Fruit fly (Drosophila melanogaster) whole organism, embryonic: Measurements from ENCODE around the gene CG5618.

Source experiments
- Awh ChIP-seq: fragments of 200-800 bp; sonication (Bioruptor generic); IDR thresholded peaks from 2 replicates; pipeline ENCODE4, ENCODE4 v1.3.6; 2022; ENCODE audit warnings: missing biosample characterization, missing genetic modification characterization
- CG10654 ChIP-seq: fragments of 200-800 bp; sonication (Bioruptor generic); optimal IDR thresholded peaks from 2 replicates; lab custom pipeline; 2016; ENCODE audit warnings: missing biosample characterization, missing genetic modification characterization
- CG10979 ChIP-seq: fragments of 200-800 bp; sonication (Bioruptor generic); optimal IDR thresholded peaks from 2 replicates; lab custom pipeline; 2018; ENCODE audit warnings: missing biosample characterization, mild to moderate bottlenecking, missing genetic modification characterization, moderate library complexity
- CG15514 ChIP-seq: fragments of 200-800 bp; sonication (Bioruptor generic); optimal IDR thresholded peaks from 3 replicates; lab custom pipeline; 2017; ENCODE audit warnings: missing biosample characterization, missing genetic modification characterization, mild to moderate bottlenecking, moderate library complexity, missing genetic modification reagents
- CG18764 ChIP-seq: fragments of 200-800 bp; sonication (Bioruptor generic); optimal IDR thresholded peaks from 3 replicates; lab custom pipeline; 2016; ENCODE audit warnings: missing biosample characterization, missing genetic modification characterization
- CG2116 ChIP-seq: fragments of 200-800 bp; sonication (Bioruptor generic); optimal IDR thresholded peaks from 3 replicates; lab custom pipeline; 2018; ENCODE audit warnings: missing biosample characterization, mild to moderate bottlenecking, missing genetic modification characterization
- CG2129 ChIP-seq: fragments of 200-800 bp; sonication (Bioruptor generic); IDR thresholded peaks from 2 replicates; pipeline ENCODE4 v1.3.6; 2022; ENCODE audit warnings: missing biosample characterization, missing genetic modification characterization; ENCODE audit not compliant: partially characterized antibody
- CG30403 ChIP-seq: fragments of 200-800 bp; sonication (Bioruptor generic); optimal IDR thresholded peaks from 3 replicates; lab custom pipeline; 2016; ENCODE audit warnings: missing biosample characterization, missing genetic modification characterization
- CG32767 ChIP-seq: fragments of 200-800 bp; sonication (Bioruptor generic); IDR thresholded peaks from 2 replicates; pipeline ENCODE4 v1.3.6; 2022; ENCODE audit warnings: missing biosample characterization, missing genetic modification characterization
- CG33557 ChIP-seq: fragments of 200-800 bp; sonication (Bioruptor generic); optimal IDR thresholded peaks from 2 replicates; lab custom pipeline; 2019; ENCODE audit warnings: missing biosample characterization, mild to moderate bottlenecking, missing genetic modification characterization, moderate library complexity
- CG3407 ChIP-seq: fragments of 200-800 bp; sonication (Bioruptor generic); optimal IDR thresholded peaks from 2 replicates; lab custom pipeline; 2018; ENCODE audit warnings: missing biosample characterization, mild to moderate bottlenecking, missing genetic modification characterization
- CG3726 ChIP-seq: fragments of 200-800 bp; sonication (Bioruptor generic); IDR thresholded peaks from 3 replicates; pipeline ENCODE4, ENCODE4 v1.3.6; 2022; ENCODE audit warnings: missing biosample characterization, missing genetic modification characterization
- CG3847 ChIP-seq: fragments of 200-800 bp; sonication (Bioruptor generic); IDR thresholded peaks from 2 replicates; pipeline ENCODE4 v1.3.6; 2022; ENCODE audit warnings: missing biosample characterization, missing genetic modification characterization
- CG42726 ChIP-seq: fragments of 200-800 bp; sonication (Bioruptor generic); IDR thresholded peaks from 2 replicates; pipeline ENCODE4 v1.3.6; 2022; ENCODE audit warnings: missing biosample characterization, missing genetic modification characterization; ENCODE audit not compliant: partially characterized antibody
- CG7357 ChIP-seq: fragments of 200-800 bp; sonication (Bioruptor generic); IDR thresholded peaks from 3 replicates; pipeline ENCODE4 v1.3.6; 2022; ENCODE audit warnings: missing biosample characterization, missing genetic modification characterization
- CG7839 ChIP-seq: fragments of 200-800 bp; sonication (Bioruptor generic); optimal IDR thresholded peaks from 3 replicates; lab custom pipeline; 2018; ENCODE audit warnings: missing biosample characterization, mild to moderate bottlenecking, missing genetic modification characterization, moderate library complexity
- CG8388 ChIP-seq: fragments of 200-800 bp; sonication (Bioruptor generic); optimal IDR thresholded peaks from 2 replicates; lab custom pipeline; 2019; ENCODE audit warnings: missing biosample characterization, mild to moderate bottlenecking, missing genetic modification characterization, moderate library complexity
- CG8478 ChIP-seq: fragments of >200 bp; optimal IDR thresholded peaks from 2 replicates; lab custom pipeline; 2018
- CG8924 ChIP-seq: fragments of 200-800 bp; optimal IDR thresholded peaks from 3 replicates; lab custom pipeline; 2019; ENCODE audit warnings: missing biosample characterization, mild to moderate bottlenecking, missing genetic modification characterization, moderate library complexity
- CG9215 ChIP-seq: fragments of 200-800 bp; sonication (Bioruptor generic); IDR thresholded peaks from 2 replicates; pipeline ENCODE4 v1.3.6; 2022; ENCODE audit warnings: missing biosample characterization, missing genetic modification characterization
- CHES-1-like ChIP-seq: fragments of 200-800 bp; sonication (Bioruptor generic); optimal IDR thresholded peaks from 2 replicates; lab custom pipeline; 2016; ENCODE audit warnings: missing biosample characterization, missing genetic modification characterization
- Dll ChIP-seq: fragments of 200-800 bp; sonication (Bioruptor generic); IDR thresholded peaks from 4 replicates; pipeline ENCODE4 v1.3.6; 2022; ENCODE audit warnings: missing biosample characterization, missing genetic modification characterization; ENCODE audit not compliant: partially characterized antibody
- Fer2 ChIP-seq: fragments of 200-800 bp; sonication (Bioruptor generic); optimal IDR thresholded peaks from 2 replicates; lab custom pipeline; 2018; ENCODE audit warnings: missing biosample characterization, mild to moderate bottlenecking, missing genetic modification characterization, moderate library complexity
- Hey ChIP-seq: fragments of 200-800 bp; sonication (Bioruptor generic); optimal IDR thresholded peaks from 3 replicates; lab custom pipeline; 2018; ENCODE audit warnings: missing biosample characterization, mild to moderate bottlenecking, missing genetic modification characterization
- HmgZ ChIP-seq: fragments of 200-800 bp; sonication (Bioruptor generic); optimal IDR thresholded peaks from 2 replicates; lab custom pipeline; 2018; ENCODE audit warnings: missing biosample characterization, mild to moderate bottlenecking, missing genetic modification characterization
- Mad ChIP-seq: fragments of 200-800 bp; sonication (Bioruptor generic); optimal IDR thresholded peaks from 2 replicates; lab custom pipeline; 2016; ENCODE audit warnings: missing biosample characterization, missing genetic modification characterization
- Max ChIP-seq: fragments of 200-800 bp; sonication (Bioruptor generic); optimal IDR thresholded peaks from 2 replicates; lab custom pipeline; 2016; ENCODE audit warnings: missing biosample characterization, mild to moderate bottlenecking, missing genetic modification characterization
- Nf-YA ChIP-seq: fragments of 200-800 bp; sonication (Bioruptor generic); IDR thresholded peaks from 2 replicates; pipeline ENCODE4 v1.3.6; 2022; ENCODE audit warnings: missing biosample characterization, missing genetic modification characterization
- Nf-YC ChIP-seq: fragments of 200-800 bp; optimal IDR thresholded peaks from 3 replicates; lab custom pipeline; 2019; ENCODE audit warnings: missing biosample characterization, mild to moderate bottlenecking, missing genetic modification characterization, moderate library complexity
- Pdp1 ChIP-seq, 2 experiments: fragments of 200-800 bp; sonication (Bioruptor generic); optimal IDR thresholded peaks; 3 replicates each; lab custom pipeline; 2016; ENCODE audit warnings: missing biosample characterization in 2 of 2, missing genetic modification characterization in 2 of 2, mild to moderate bottlenecking in 1 of 2, moderate library complexity in 1 of 2
- Sry-δ ChIP-seq: fragments of 200-800 bp; sonication (Bioruptor generic); optimal IDR thresholded peaks from 2 replicates; lab custom pipeline; 2016; ENCODE audit warnings: missing biosample characterization, missing genetic modification characterization
- Ssrp ChIP-seq: fragments of 200-800 bp; sonication (Bioruptor generic); optimal IDR thresholded peaks from 2 replicates; lab custom pipeline; 2018; ENCODE audit warnings: missing biosample characterization, mild to moderate bottlenecking, missing genetic modification characterization, moderate library complexity
- bsh ChIP-seq, 2 experiments: fragments of 200-800 bp; sonication (Bioruptor generic); optimal IDR thresholded peaks; 2 replicates each; lab custom pipeline; 2017 to 2018; ENCODE audit warnings: mild to moderate bottlenecking in 2 of 2, missing biosample characterization in 2 of 2, missing genetic modification characterization in 2 of 2, moderate library complexity in 1 of 2
- cad ChIP-seq: fragments of >200 bp; optimal IDR thresholded peaks from 2 replicates; lab custom pipeline; 2017; ENCODE audit warnings: missing biosample characterization, missing genetic modification characterization
- chm ChIP-seq: fragments of 200-800 bp; sonication (Bioruptor generic); IDR thresholded peaks from 2 replicates; pipeline ENCODE4 v1.3.6; 2022; ENCODE audit warnings: missing biosample characterization, missing genetic modification characterization
- crol ChIP-seq: fragments of 200-800 bp; sonication (Bioruptor generic); IDR thresholded peaks from 2 replicates; pipeline ENCODE4 v1.3.6; 2022; ENCODE audit warnings: missing biosample characterization, missing genetic modification characterization
- cwo ChIP-seq: fragments of 200-800 bp; sonication (Bioruptor generic); optimal IDR thresholded peaks from 3 replicates; lab custom pipeline; 2017; ENCODE audit warnings: missing biosample characterization, missing genetic modification characterization, mild to moderate bottlenecking, moderate library complexity, missing genetic modification reagents
- disco-r ChIP-seq: fragments of 200-800 bp; sonication (Bioruptor generic); optimal IDR thresholded peaks from 2 replicates; lab custom pipeline; 2016; ENCODE audit warnings: missing biosample characterization, missing genetic modification characterization
- dmrt11E ChIP-seq: fragments of 200-800 bp; sonication (Bioruptor generic); optimal IDR thresholded peaks from 3 replicates; lab custom pipeline; 2018; ENCODE audit warnings: missing biosample characterization, mild to moderate bottlenecking, missing genetic modification characterization, moderate library complexity
- en ChIP-seq: fragments of 200-800 bp; sonication (Bioruptor generic); optimal IDR thresholded peaks from 2 replicates; lab custom pipeline; 2016; ENCODE audit warnings: missing biosample characterization, missing genetic modification characterization
- exex ChIP-seq: fragments of 200-800 bp; sonication (Bioruptor generic); optimal IDR thresholded peaks from 4 replicates; lab custom pipeline; 2018; ENCODE audit warnings: missing biosample characterization, mild to moderate bottlenecking, missing genetic modification characterization, moderate library complexity
- fru ChIP-seq: fragments of >200 bp; optimal IDR thresholded peaks from 2 replicates; lab custom pipeline; 2017
- grn ChIP-seq: fragments of 200-800 bp; sonication (Bioruptor generic); optimal IDR thresholded peaks from 3 replicates; lab custom pipeline; 2017; ENCODE audit warnings: missing biosample characterization, missing genetic modification characterization
- her ChIP-seq: fragments of 200-800 bp; sonication (Bioruptor generic); optimal IDR thresholded peaks from 2 replicates; lab custom pipeline; 2016; ENCODE audit warnings: missing biosample characterization, missing genetic modification characterization
- otp ChIP-seq: fragments of 200-800 bp; sonication (Bioruptor generic); IDR thresholded peaks from 3 replicates; pipeline ENCODE4, ENCODE4 v1.3.6; 2022; ENCODE audit warnings: missing biosample characterization, missing genetic modification characterization
- prd ChIP-seq, 3 experiments: fragments of >200 bp in 2 of 3; fragments of 200-800 bp in 1 of 3; sonication (Bioruptor generic) in 1 of 3; optimal IDR thresholded peaks in 2 of 3; IDR thresholded peaks in 1 of 3; 2 replicates in 2 of 3; 3 replicates in 1 of 3; pipeline versions ENCODE4 v1.3.6 to Lab custom; 2017 to 2022; ENCODE audit warnings: missing biosample characterization in 1 of 3, missing genetic modification characterization in 1 of 3
- ro ChIP-seq: fragments of 200-800 bp; sonication (Bioruptor generic); IDR thresholded peaks from 2 replicates; pipeline ENCODE4 v1.3.6; 2022; ENCODE audit warnings: missing biosample characterization, missing genetic modification characterization
- schlank ChIP-seq: fragments of 200-800 bp; sonication (Bioruptor generic); optimal IDR thresholded peaks from 2 replicates; lab custom pipeline; 2018; ENCODE audit warnings: missing biosample characterization, mild to moderate bottlenecking, missing genetic modification characterization
- tin ChIP-seq: fragments of 200-800 bp; sonication (Bioruptor generic); optimal IDR thresholded peaks from 3 replicates; lab custom pipeline; 2016; ENCODE audit warnings: missing biosample characterization, missing genetic modification characterization
- toy ChIP-seq: fragments of 200-800 bp; sonication (Bioruptor generic); IDR thresholded peaks from 2 replicates; pipeline ENCODE4 v1.3.6; 2022; ENCODE audit warnings: missing biosample characterization, missing genetic modification characterization
- unc-4 ChIP-seq: fragments of 200-800 bp; sonication (Bioruptor generic); IDR thresholded peaks from 2 replicates; pipeline ENCODE4 v1.3.6; 2022; ENCODE audit warnings: missing biosample characterization, missing genetic modification characterization; ENCODE audit not compliant: partially characterized antibody

CG5618 gene

dm6 chr3L:20388983-20389382 is 35.7 kb downstream of the CG5618 start (continued):
- peak; percentile 78 for TF ChIP-seq grn
- peak; percentile 36 for TF ChIP-seq CHES-1-like
- no peak for TF ChIP-seq cad
- TF ChIP-seq Awh, result 0 out of 2 replicates have a peak, but pooled peaks have one; percentile 32
- peak; percentile 42 for TF ChIP-seq HmgZ (tag; lab: Kevin White, UChicago)
- TF ChIP-seq Nf-YA (GFP tag; lab: Robert Waterston, UW), result no peak
- TF ChIP-seq CG18764 (GFP tag; lab: Kevin White, UChicago), result no peak
- no peak for TF ChIP-seq toy (GFP tag; lab: Robert Waterston, UW)
- peak; percentile 89 for TF ChIP-seq cwo (GFP tag; lab: Kevin White, UChicago)
- no peak for TF ChIP-seq Sry-δ (GFP tag; lab: Kevin White, UChicago)
- no peak for TF ChIP-seq crol (GFP tag; lab: Robert Waterston, UW)
- no peak for TF ChIP-seq Fer2
- TF ChIP-seq Mad (GFP tag; lab: Kevin White, UChicago), result no peak
- TF ChIP-seq CG32767, result no peak
- TF ChIP-seq CG8478 (lab: Kevin White, UChicago), result no peak
- TF ChIP-seq CG7839 (tag; lab: Kevin White, UChicago), result peak; percentile 53
- peak; percentile 86 for TF ChIP-seq exex (tag; lab: Kevin White, UChicago)
- no peak for TF ChIP-seq Nf-YC
- no peak for TF ChIP-seq CG33557 (GFP tag; lab: Kevin White, UChicago)
- TF ChIP-seq CG7357 (GFP tag; lab: Robert Waterston, UW), result no peak
- TF ChIP-seq Ssrp (tag; lab: Kevin White, UChicago), result no peak
- peak in 1 of 2 experiments; percentile 0 for TF ChIP-seq bsh (GFP tag; optimal IDR thresholded peaks at IDR 0.05; lab: Kevin White, UChicago)
- TF ChIP-seq CG10979, result no peak
- TF ChIP-seq CG3726, result no peak
- no peak for TF ChIP-seq prd (optimal IDR thresholded peaks at IDR 0.05; lab: Kevin White, UChicago)
- peak; percentile 49; the same call in 1 of the 3 replicates for TF ChIP-seq prd (GFP tag; IDR thresholded peaks at IDR 0.05; lab: Robert Waterston, UW)
- TF ChIP-seq Hey (tag; lab: Kevin White, UChicago), result peak; percentile 21
- TF ChIP-seq CG3847 (GFP tag; lab: Robert Waterston, UW), result no peak
- TF ChIP-seq CG10654 (GFP tag; lab: Kevin White, UChicago), result peak; percentile 24
- no peak for TF ChIP-seq CG8388 (GFP tag; lab: Kevin White, UChicago)
- peak; percentile 40 for TF ChIP-seq CG15514 (GFP tag; lab: Kevin White, UChicago)
- no peak for TF ChIP-seq disco-r (GFP tag; lab: Kevin White, UChicago)
- no peak for TF ChIP-seq ro (GFP tag; lab: Robert Waterston, UW)
- TF ChIP-seq Max (GFP tag; lab: Kevin White, UChicago), result peak; percentile 24
- no peak for TF ChIP-seq unc-4
- TF ChIP-seq fru (lab: Kevin White, UChicago), result no peak
- TF ChIP-seq CG42726 (GFP tag; lab: Robert Waterston, UW), result no peak
- no peak for TF ChIP-seq Dll (GFP tag; lab: Robert Waterston, UW)
- peak; percentile 17 for TF ChIP-seq dmrt11E
- no peak for TF ChIP-seq CG8924
- TF ChIP-seq CG9215, result no peak
- TF ChIP-seq otp (GFP tag; lab: Robert Waterston, UW), result no peak
- TF ChIP-seq schlank (tag; lab: Kevin White, UChicago), result no peak
- no peak for TF ChIP-seq CG2116 (GFP tag; lab: Kevin White, UChicago)
- TF ChIP-seq Pdp1 (GFP tag; optimal IDR thresholded peaks at IDR 0.05; lab: Kevin White, UChicago), result peak in 1 of 2 experiments; percentile 56
- no peak for TF ChIP-seq tin (GFP tag; lab: Kevin White, UChicago)
- peak; percentile 31 for TF ChIP-seq CG30403 (GFP tag; lab: Kevin White, UChicago)
- TF ChIP-seq chm (GFP tag; lab: Robert Waterston, UW), result no peak; the same call in 1 of the 2 replicates
- TF ChIP-seq CG3407 (GFP tag; lab: Kevin White, UChicago), result no peak
- TF ChIP-seq CG2129, result no peak
- TF ChIP-seq en (GFP tag; lab: Kevin White, UChicago), result no peak
- TF ChIP-seq her, result peak; percentile 57
